Worm (Caenorhabditis elegans): ENCODE results near the gene hal-2.
A peak's percentile ranks its signal among the peaks of the same experiment; 100 is the strongest.

DNA sequence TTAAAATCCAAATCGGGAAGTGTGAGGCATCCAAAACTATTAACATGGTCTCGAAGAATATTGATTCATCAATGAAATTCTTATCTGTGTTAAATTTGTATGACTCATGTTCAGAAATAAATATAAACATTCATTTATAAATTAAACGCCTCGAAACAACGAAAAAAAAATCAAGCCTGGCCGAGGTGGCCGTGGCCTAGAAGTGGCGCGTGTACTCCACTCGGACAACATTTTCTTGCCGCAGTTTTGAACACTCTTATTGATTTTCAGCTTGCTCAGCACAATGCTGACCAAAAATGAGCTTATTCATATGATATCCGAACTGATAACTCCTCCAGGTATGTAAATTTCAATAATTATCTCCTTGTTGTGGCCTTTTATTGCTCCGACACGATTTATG is 24.6 kb downstream of the hal-2 start, which contains the start of gene ekl-6:
- TF ChIP-seq W03F9.2 (tag; optimal IDR thresholded peaks at IDR 0.05) (peak; percentile 51), dao-5 (tag; optimal IDR thresholded peaks at IDR 0.05) (no peak)
